Fruit fly (Drosophila melanogaster) whole organism, wandering third instar larva: ENCODE data around the gene CG7906.

Experiments
- Mio ChIP-seq: sonication (Bioruptor generic); optimal IDR thresholded peaks from 2 replicates; lab custom pipeline; 2016; ENCODE audit warnings: missing biosample characterization, missing genetic modification characterization
- ey ChIP-seq: fragments of 200-800 bp; sonication (Bioruptor generic); optimal IDR thresholded peaks from 2 replicates; lab custom pipeline; 2016; ENCODE audit warnings: missing biosample characterization, missing genetic modification characterization
- tai ChIP-seq: sonication (Bioruptor generic); optimal IDR thresholded peaks from 2 replicates; lab custom pipeline; 2016; ENCODE audit warnings: missing biosample characterization, missing genetic modification characterization

- TF ChIP-seq ey (GFP tag; lab: Kevin White, UChicago) (no peak), Mio (GFP tag; lab: Kevin White, UChicago) (no peak), tai (no peak)
These were observed 29.1 kb upstream of the CG7906 start for dm6 chr3L:14207361-14207760.
